Worm (Caenorhabditis elegans): ENCODE results near the gene pde-4.

ce11 chrII:7630052-7630451 lies 21.0 kb downstream of the pde-4 start:
- TF ChIP-seq ama-1 (optimal IDR thresholded peaks at IDR 0.05) (no peak), pes-1 (GFP tag; IDR thresholded peaks at IDR 0.05) (no peak), flt-1 (GFP tag; IDR thresholded peaks at IDR 0.05) (no peak), hnd-1 (tag; optimal IDR thresholded peaks at IDR 0.05) (no peak), sea-1 (GFP tag; conservative IDR thresholded peaks at IDR 0.05) (no peak), aly-1 (tag; optimal IDR thresholded peaks at IDR 0.05) (no peak), B0310.2 (tag; optimal IDR thresholded peaks at IDR 0.05) (no peak), tbx-11 (GFP tag; IDR thresholded peaks at IDR 0.05) (no peak), F13C5.2 (tag; optimal IDR thresholded peaks at IDR 0.05) (no peak), ceh-36 (tag; optimal IDR thresholded peaks at IDR 0.05) (no peak), hmbx-1 (tag; optimal IDR thresholded peaks at IDR 0.05) (no peak), tbx-37 (GFP tag; conservative IDR thresholded peaks at IDR 0.05) (no peak), scrt-1 (GFP tag; IDR thresholded peaks at IDR 0.05) (no peak), ceh-13 (GFP tag; optimal IDR thresholded peaks at IDR 0.05) (no peak)

All from whole organism, early embryonic.